Worm (Caenorhabditis elegans): ENCODE measurements around the gene R144.13.

R144.13 gene

ce11 chrIII:5047175-5047574 is 24.1 kb downstream of the R144.13 start, which contains the start of gene txbp-3:
Gene txbp-3, minus strand, starts transcription at chrIII:5047459.
- no peak for TF ChIP-seq ahr-1 (tag; optimal IDR thresholded peaks at IDR 0.05)
- peak; percentile 71 for TF ChIP-seq ets-4 (tag; optimal IDR thresholded peaks at IDR 0.05)
- TF ChIP-seq unc-42 (tag; optimal IDR thresholded peaks at IDR 0.05): peak; percentile 85
- peak; percentile 58 for TF ChIP-seq elt-2 (tag; optimal IDR thresholded peaks at IDR 0.05)
- no peak for TF ChIP-seq pha-2 (tag; optimal IDR thresholded peaks at IDR 0.05)
- no peak for TF ChIP-seq K09A11.1 (tag; optimal IDR thresholded peaks at IDR 0.05; ENCODE audit: insufficient read depth)
- TF ChIP-seq che-1 (tag; optimal IDR thresholded peaks at IDR 0.05): no peak
- no peak for TF ChIP-seq ref-2 (tag; optimal IDR thresholded peaks at IDR 0.05)
- TF ChIP-seq pqm-1 (tag; optimal IDR thresholded peaks at IDR 0.05): no peak
- peak; percentile 45 for TF ChIP-seq hlh-30 (tag; optimal IDR thresholded peaks at IDR 0.05; ENCODE audit: insufficient read depth)
- TF ChIP-seq hlh-6 (tag; optimal IDR thresholded peaks at IDR 0.05): no peak
- peak; percentile 58 for TF ChIP-seq ceh-31 (tag; optimal IDR thresholded peaks at IDR 0.05)
- TF ChIP-seq nfya-1 (tag; optimal IDR thresholded peaks at IDR 0.05): peak; percentile 30
- no peak for TF ChIP-seq elt-4 (tag; optimal IDR thresholded peaks at IDR 0.05)
- 0 out of 2 replicates have a peak, but pooled peaks have one; percentile 18 for TF ChIP-seq sox-2 (GFP tag; IDR thresholded peaks at IDR 0.05)
- TF ChIP-seq ceh-9 (tag; optimal IDR thresholded peaks at IDR 0.05): no peak
- TF ChIP-seq pax-1 (tag; optimal IDR thresholded peaks at IDR 0.05): no peak
- no peak for TF ChIP-seq lin-11 (tag; optimal IDR thresholded peaks at IDR 0.05)
- no peak for TF ChIP-seq ceh-22 (tag; optimal IDR thresholded peaks at IDR 0.05)
- no peak for TF ChIP-seq unc-55 (GFP tag; optimal IDR thresholded peaks at IDR 0.05)

ce11 chrIII:5047740-5048139 is 24.7 kb downstream of the R144.13 start, which contains the start of gene C45G9.5:
Gene C45G9.5, plus strand, starts transcription at chrIII:5048117.
- TF ChIP-seq elt-2 (tag; optimal IDR thresholded peaks at IDR 0.05) (no peak), sox-2 (GFP tag; IDR thresholded peaks at IDR 0.05) (no peak), ceh-6 (GFP tag; optimal IDR thresholded peaks at IDR 0.05) (no peak), gmeb-2 (tag; optimal IDR thresholded peaks at IDR 0.05) (no peak), ama-1 (optimal IDR thresholded peaks at IDR 0.05) (no peak), pag-3 (tag; optimal IDR thresholded peaks at IDR 0.05; ENCODE audit: borderline replicate concordance) (no peak), dve-1 (tag; optimal IDR thresholded peaks at IDR 0.05) (no peak), pros-1 (tag; optimal IDR thresholded peaks at IDR 0.05) (no peak), unc-3 (GFP tag; conservative IDR thresholded peaks at IDR 0.05) (no peak), unc-3 (tag; optimal IDR thresholded peaks at IDR 0.05) (no peak), T23F11.4 (GFP tag; optimal IDR thresholded peaks at IDR 0.05) (no peak), fax-1 (tag; optimal IDR thresholded peaks at IDR 0.05) (no peak), lim-6 (tag; optimal IDR thresholded peaks at IDR 0.05) (no peak), pat-9 (tag; optimal IDR thresholded peaks at IDR 0.05) (no peak), nhr-232 (tag; optimal IDR thresholded peaks at IDR 0.05) (no peak), che-1 (tag; optimal IDR thresholded peaks at IDR 0.05) (no peak), pqm-1 (tag; optimal IDR thresholded peaks at IDR 0.05) (no peak), Y22D7AL.16 (tag; optimal IDR thresholded peaks at IDR 0.05) (no peak), ceh-30 (tag; optimal IDR thresholded peaks at IDR 0.05) (no peak), ceh-24 (tag; optimal IDR thresholded peaks at IDR 0.05) (no peak)

ce11 chrIII:5051949-5052348 is 28.9 kb downstream of the R144.13 start, which contains the start of gene C45G9.15:
Gene C45G9.15, minus strand, starts transcription at chrIII:5052049.
- no peak for TF ChIP-seq pros-1 (tag; optimal IDR thresholded peaks at IDR 0.05)
- TF ChIP-seq tbx-7 (tag; optimal IDR thresholded peaks at IDR 0.05): no peak
- no peak for TF ChIP-seq ceh-2 (tag; optimal IDR thresholded peaks at IDR 0.05)
- TF ChIP-seq K02D7.2 (tag; optimal IDR thresholded peaks at IDR 0.05): no peak
- no peak for TF ChIP-seq C38D4.7 (GFP tag; optimal IDR thresholded peaks at IDR 0.05)
- TF ChIP-seq syd-9 (tag; optimal IDR thresholded peaks at IDR 0.05): no peak
- TF ChIP-seq hlh-6 (tag; optimal IDR thresholded peaks at IDR 0.05): no peak
- no peak for TF ChIP-seq dmd-4 (tag; optimal IDR thresholded peaks at IDR 0.05; ENCODE audit: borderline replicate concordance)
- no peak for TF ChIP-seq dve-1 (tag; optimal IDR thresholded peaks at IDR 0.05)
- no peak for TF ChIP-seq pqm-1 (tag; optimal IDR thresholded peaks at IDR 0.05)
- TF ChIP-seq unc-42 (tag; optimal IDR thresholded peaks at IDR 0.05): no peak
- TF ChIP-seq ahr-1 (tag; optimal IDR thresholded peaks at IDR 0.05): no peak
- TF ChIP-seq ceh-22 (tag; optimal IDR thresholded peaks at IDR 0.05): no peak
- no peak for TF ChIP-seq pag-3 (tag; optimal IDR thresholded peaks at IDR 0.05; ENCODE audit: borderline replicate concordance)
- TF ChIP-seq ceh-45 (GFP tag; IDR thresholded peaks at IDR 0.05): no peak
- TF ChIP-seq sox-2 (GFP tag; IDR thresholded peaks at IDR 0.05): no peak
